Fruit fly (Drosophila melanogaster) whole organism, embryonic: ENCODE data around the gene CG31174.

ENCODE experiments used
- Aef1 ChIP-seq: fragments of 200-800 bp; sonication (Bioruptor generic); IDR thresholded peaks from 3 replicates; pipeline ENCODE4 v1.3.6; 2022; ENCODE audit warnings: missing biosample characterization, missing genetic modification characterization
- Bdp1 ChIP-seq: fragments of 200-800 bp; sonication (Bioruptor generic); optimal IDR thresholded peaks from 3 replicates; lab custom pipeline; 2016; ENCODE audit warnings: missing biosample characterization, missing genetic modification characterization
- Bteb2 ChIP-seq: fragments of 200-800 bp; sonication (Bioruptor generic); optimal IDR thresholded peaks from 2 replicates; lab custom pipeline; 2016; ENCODE audit warnings: missing biosample characterization, missing genetic modification characterization
- CG12299 ChIP-seq: fragments of 200-800 bp; sonication (Bioruptor generic); optimal IDR thresholded peaks from 2 replicates; lab custom pipeline; 2018; ENCODE audit warnings: missing biosample characterization, mild to moderate bottlenecking, missing genetic modification characterization
- CG12391 ChIP-seq: fragments of 200-800 bp; sonication (Bioruptor generic); optimal IDR thresholded peaks from 3 replicates; lab custom pipeline; 2018; ENCODE audit warnings: missing biosample characterization, mild to moderate bottlenecking, missing genetic modification characterization, moderate library complexity
- CG14860 ChIP-seq: fragments of 200-800 bp; sonication (Bioruptor generic); IDR thresholded peaks from 3 replicates; pipeline ENCODE4 v1.3.6; 2022; ENCODE audit warnings: missing biosample characterization, missing genetic modification characterization; ENCODE audit not compliant: partially characterized antibody
- CG15514 ChIP-seq: fragments of 200-800 bp; sonication (Bioruptor generic); optimal IDR thresholded peaks from 3 replicates; lab custom pipeline; 2017; ENCODE audit warnings: missing biosample characterization, missing genetic modification characterization, mild to moderate bottlenecking, moderate library complexity, missing genetic modification reagents
- CG16779 ChIP-seq: fragments of 200-800 bp; sonication (Bioruptor generic); IDR thresholded peaks from 2 replicates; pipeline ENCODE4 v1.3.6; 2022; ENCODE audit warnings: missing biosample characterization, missing genetic modification characterization
- CG17359 ChIP-seq: fragments of 200-800 bp; sonication (Bioruptor generic); optimal IDR thresholded peaks from 3 replicates; lab custom pipeline; 2018; ENCODE audit warnings: missing biosample characterization, mild to moderate bottlenecking, missing genetic modification characterization, moderate library complexity
- CG17361 ChIP-seq: fragments of 200-800 bp; sonication (Bioruptor generic); IDR thresholded peaks from 3 replicates; pipeline ENCODE4 v1.3.6; 2022; ENCODE audit warnings: missing biosample characterization, missing genetic modification characterization
- CG17829 ChIP-seq: fragments of 200-800 bp; optimal IDR thresholded peaks from 2 replicates; lab custom pipeline; 2019; ENCODE audit warnings: missing biosample characterization, mild to moderate bottlenecking, missing genetic modification characterization, moderate library complexity
- CG17912 ChIP-seq: fragments of 200-800 bp; sonication (Bioruptor generic); optimal IDR thresholded peaks from 2 replicates; lab custom pipeline; 2018; ENCODE audit warnings: missing biosample characterization, mild to moderate bottlenecking, missing genetic modification characterization
- CG2875 ChIP-seq: fragments of 200-800 bp; sonication (Bioruptor generic); optimal IDR thresholded peaks from 2 replicates; lab custom pipeline; 2017; ENCODE audit warnings: missing biosample characterization, mild to moderate bottlenecking, missing genetic modification characterization, missing genetic modification reagents
- CG31224 ChIP-seq: fragments of 200-800 bp; sonication (Bioruptor generic); IDR thresholded peaks from 2 replicates; pipeline ENCODE4 v1.3.6; 2022; ENCODE audit warnings: missing biosample characterization, missing genetic modification characterization
- CG31388 ChIP-seq: fragments of 200-800 bp; sonication (Bioruptor generic); optimal IDR thresholded peaks from 2 replicates; lab custom pipeline; 2016; ENCODE audit warnings: missing biosample characterization, missing genetic modification characterization
- CG4424 ChIP-seq: fragments of 200-800 bp; sonication (Bioruptor generic); optimal IDR thresholded peaks from 3 replicates; lab custom pipeline; 2016; ENCODE audit warnings: missing biosample characterization, missing genetic modification characterization
- CG4854 ChIP-seq: fragments of 200-800 bp; sonication (Bioruptor generic); optimal IDR thresholded peaks from 2 replicates; lab custom pipeline; 2016; ENCODE audit warnings: missing biosample characterization, missing genetic modification characterization, inconsistent platforms
- CG6765 ChIP-seq: fragments of 200-800 bp; sonication (Bioruptor generic); optimal IDR thresholded peaks from 3 replicates; lab custom pipeline; 2017; ENCODE audit warnings: missing biosample characterization, mild to moderate bottlenecking, missing genetic modification characterization
- CG7357 ChIP-seq: fragments of 200-800 bp; sonication (Bioruptor generic); IDR thresholded peaks from 3 replicates; pipeline ENCODE4 v1.3.6; 2022; ENCODE audit warnings: missing biosample characterization, missing genetic modification characterization
- CG7987 ChIP-seq: fragments of 200-800 bp; sonication (Bioruptor generic); optimal IDR thresholded peaks from 2 replicates; lab custom pipeline; 2018; ENCODE audit warnings: missing biosample characterization, mild to moderate bottlenecking, missing genetic modification characterization, moderate library complexity
- CG9817 ChIP-seq: fragments of 200-800 bp; sonication (Bioruptor generic); optimal IDR thresholded peaks from 2 replicates; lab custom pipeline; 2018; ENCODE audit warnings: missing biosample characterization, mild to moderate bottlenecking, missing genetic modification characterization, moderate library complexity
- CrebB ChIP-seq: fragments of 200-800 bp; sonication (Bioruptor generic); optimal IDR thresholded peaks from 3 replicates; lab custom pipeline; 2018; ENCODE audit warnings: missing biosample characterization, mild to moderate bottlenecking, missing genetic modification characterization
- Dbx ChIP-seq: fragments of 200-800 bp; sonication (Bioruptor generic); IDR thresholded peaks from 3 replicates; pipeline ENCODE4 v1.3.6; 2022; ENCODE audit warnings: missing biosample characterization, missing genetic modification characterization
- Dp ChIP-seq: fragments of 200-800 bp; sonication (Bioruptor generic); optimal IDR thresholded peaks from 2 replicates; lab custom pipeline; 2018; ENCODE audit warnings: missing biosample characterization, mild to moderate bottlenecking, missing genetic modification characterization, moderate library complexity
- Drgx ChIP-seq: fragments of 200-800 bp; sonication (Bioruptor generic); IDR thresholded peaks from 2 replicates; pipeline ENCODE4 v1.3.6; 2022; ENCODE audit warnings: missing biosample characterization, missing genetic modification characterization
- Ets65A ChIP-seq: fragments of 200-800 bp; sonication (Bioruptor generic); peaks from one replicate; lab custom pipeline; 2016; ENCODE audit warnings: missing biosample characterization, missing genetic modification characterization
- H2.0 ChIP-seq: fragments of 200-800 bp; sonication (Bioruptor generic); IDR thresholded peaks from 2 replicates; pipeline ENCODE4 v1.3.6; 2022; ENCODE audit warnings: missing biosample characterization, missing genetic modification characterization
- Hmx ChIP-seq: fragments of 200-800 bp; sonication (Bioruptor generic); optimal IDR thresholded peaks from 2 replicates; lab custom pipeline; 2016; ENCODE audit warnings: missing biosample characterization, missing genetic modification characterization
- Hr39 ChIP-seq: fragments of >200 bp; optimal IDR thresholded peaks from 2 replicates; lab custom pipeline; 2017
- Ptx1 ChIP-seq: fragments of 200-800 bp; sonication (Bioruptor generic); IDR thresholded peaks from 2 replicates; pipeline ENCODE4 v1.3.6; 2022; ENCODE audit warnings: missing biosample characterization, missing genetic modification characterization
- Sry-β ChIP-seq: fragments of 200-800 bp; sonication (Bioruptor generic); optimal IDR thresholded peaks from 2 replicates; lab custom pipeline; 2018; ENCODE audit warnings: missing biosample characterization, mild to moderate bottlenecking, missing genetic modification characterization, moderate library complexity
- ato ChIP-seq: fragments of 200-800 bp; sonication (Bioruptor generic); IDR thresholded peaks from 2 replicates; pipeline ENCODE4 v1.3.6; 2022; ENCODE audit warnings: missing biosample characterization, missing genetic modification characterization; ENCODE audit not compliant: partially characterized antibody
- az2 ChIP-seq: fragments of 200-800 bp; sonication (Bioruptor generic); optimal IDR thresholded peaks from 3 replicates; lab custom pipeline; 2016; ENCODE audit warnings: missing biosample characterization, missing genetic modification characterization
- cad ChIP-seq: fragments of >200 bp; optimal IDR thresholded peaks from 2 replicates; lab custom pipeline; 2017; ENCODE audit warnings: missing biosample characterization, missing genetic modification characterization
- cg ChIP-seq: fragments of 200-800 bp; sonication (Bioruptor generic); optimal IDR thresholded peaks from 3 replicates; lab custom pipeline; 2019; ENCODE audit warnings: missing biosample characterization, mild to moderate bottlenecking, missing genetic modification characterization, moderate library complexity
- corto ChIP-seq: fragments of 200-800 bp; sonication (Bioruptor generic); optimal IDR thresholded peaks from 2 replicates; lab custom pipeline; 2016; ENCODE audit warnings: missing biosample characterization, mild to moderate bottlenecking, missing genetic modification characterization, moderate library complexity
- cwo ChIP-seq: fragments of 200-800 bp; sonication (Bioruptor generic); optimal IDR thresholded peaks from 3 replicates; lab custom pipeline; 2017; ENCODE audit warnings: missing biosample characterization, missing genetic modification characterization, mild to moderate bottlenecking, moderate library complexity, missing genetic modification reagents
- dm ChIP-seq: fragments of 200-800 bp; sonication (Bioruptor generic); optimal IDR thresholded peaks from 3 replicates; lab custom pipeline; 2016; ENCODE audit warnings: missing biosample characterization, missing genetic modification characterization
- fd64A ChIP-seq: fragments of 200-800 bp; sonication (Bioruptor generic); optimal IDR thresholded peaks from 3 replicates; lab custom pipeline; 2018; ENCODE audit warnings: missing biosample characterization, mild to moderate bottlenecking, missing genetic modification characterization
- fru ChIP-seq: fragments of >200 bp; optimal IDR thresholded peaks from 2 replicates; lab custom pipeline; 2017
- luna ChIP-seq: fragments of 200-800 bp; sonication (Bioruptor generic); optimal IDR thresholded peaks from 2 replicates; lab custom pipeline; 2016; ENCODE audit warnings: missing biosample characterization, missing genetic modification characterization
- pan ChIP-seq, 4 experiments: fragments of >200 bp in 3 of 4; fragments of 200-800 bp in 1 of 4; sonication (Bioruptor generic) in 1 of 4; optimal IDR thresholded peaks in 3 of 4; IDR thresholded peaks in 1 of 4; 2 replicates each; pipeline versions ENCODE4 v1.3.6 to Lab custom; 2017 to 2022; ENCODE audit warnings: missing biosample characterization in 2 of 4, missing genetic modification characterization in 2 of 4, mixed read lengths in 1 of 4
- pho ChIP-seq: fragments of 200-800 bp; sonication (Bioruptor generic); optimal IDR thresholded peaks from 2 replicates; lab custom pipeline; 2016; ENCODE audit warnings: missing biosample characterization, missing genetic modification characterization
- phol ChIP-seq: fragments of 200-800 bp; sonication (Bioruptor generic); optimal IDR thresholded peaks from 3 replicates; lab custom pipeline; 2018; ENCODE audit warnings: missing biosample characterization, mild to moderate bottlenecking, missing genetic modification characterization, moderate library complexity
- pnt ChIP-seq: fragments of 200-800 bp; sonication (Bioruptor generic); optimal IDR thresholded peaks from 3 replicates; lab custom pipeline; 2016; ENCODE audit warnings: missing biosample characterization, missing genetic modification characterization
- schlank ChIP-seq: fragments of 200-800 bp; sonication (Bioruptor generic); optimal IDR thresholded peaks from 2 replicates; lab custom pipeline; 2018; ENCODE audit warnings: missing biosample characterization, mild to moderate bottlenecking, missing genetic modification characterization
- slbo ChIP-seq: fragments of 200-800 bp; sonication (Bioruptor generic); IDR thresholded peaks from 2 replicates; pipeline ENCODE4 v1.3.6; 2022; ENCODE audit warnings: missing biosample characterization, missing genetic modification characterization
- sqz ChIP-seq: fragments of 200-800 bp; sonication (Bioruptor generic); optimal IDR thresholded peaks from 3 replicates; lab custom pipeline; 2018; ENCODE audit warnings: missing biosample characterization, mild to moderate bottlenecking, missing genetic modification characterization
- tup ChIP-seq: fragments of 200-800 bp; sonication (Bioruptor generic); optimal IDR thresholded peaks from 2 replicates; lab custom pipeline; 2016; ENCODE audit warnings: missing biosample characterization, mild to moderate bottlenecking, missing genetic modification characterization, moderate library complexity
- vnd ChIP-seq: fragments of 200-800 bp; sonication (Bioruptor generic); IDR thresholded peaks from 3 replicates; pipeline ENCODE4 v1.3.6; 2022; ENCODE audit warnings: missing biosample characterization, missing genetic modification characterization; ENCODE audit not compliant: partially characterized antibody
- zf30C ChIP-seq: fragments of 200-800 bp; sonication (Bioruptor generic); optimal IDR thresholded peaks from 3 replicates; lab custom pipeline; 2018; ENCODE audit warnings: missing biosample characterization, mild to moderate bottlenecking, missing genetic modification characterization

Gene CG31174

dm6 chr3R:21822562-21822933 lies 46.8 kb downstream of the CG31174 start, which contains the start of gene CASK (continued):
- TF ChIP-seq ato (GFP tag; lab: Robert Waterston, UW) (no peak), schlank (tag; lab: Kevin White, UChicago) (no peak), Dbx (GFP tag; lab: Robert Waterston, UW) (no peak), CG9817 (tag; lab: Kevin White, UChicago) (no peak), CG31388 (GFP tag; lab: Kevin White, UChicago) (no peak), Drgx (GFP tag; lab: Robert Waterston, UW) (no peak), H2.0 (GFP tag; lab: Robert Waterston, UW) (no peak), az2 (GFP tag; lab: Kevin White, UChicago) (peak; percentile 11), CG16779 (GFP tag; lab: Robert Waterston, UW) (no peak), Ptx1 (no peak), slbo (GFP tag; lab: Robert Waterston, UW) (0 out of 2 replicates have a peak, but pooled peaks have one; percentile 9), pnt (GFP tag; lab: Kevin White, UChicago) (no peak), cg (GFP tag; lab: Kevin White, UChicago) (peak; percentile 67), CG12299 (no peak), CG7987 (no peak), CG12391 (tag; lab: Kevin White, UChicago) (peak; percentile 30), CG6765 (no peak), vnd (GFP tag; lab: Robert Waterston, UW) (no peak), Bteb2 (no peak), corto (no peak), CrebB (tag; lab: Kevin White, UChicago) (no peak), fd64A (GFP tag; lab: Kevin White, UChicago) (no peak), CG15514 (GFP tag; lab: Kevin White, UChicago) (peak; percentile 100), Hr39 (lab: Kevin White, UChicago) (no peak), cwo (GFP tag; lab: Kevin White, UChicago) (no peak), CG17359 (tag; lab: Kevin White, UChicago) (no peak), CG17361 (GFP tag; lab: Robert Waterston, UW) (peak; percentile 16; the same call in 1 of the 3 replicates), cad (no peak), CG17912 (GFP tag; lab: Kevin White, UChicago) (no peak), CG17829 (tag; lab: Kevin White, UChicago) (no peak), CG14860 (peak; percentile 4; the same call in 1 of the 3 replicates), Ets65A (no peak), luna (no peak), CG7357 (GFP tag; lab: Robert Waterston, UW) (no peak), CG31224 (GFP tag; lab: Robert Waterston, UW) (no peak)

dm6 chr3R:21821684-21822561 lies 47.4 kb downstream of the CG31174 start:
- TF ChIP-seq Dp (no peak), CG4854 (no peak), pho (GFP tag; lab: Kevin White, UChicago) (no peak), Hmx (GFP tag; lab: Kevin White, UChicago) (no peak), CG2875 (GFP tag; lab: Kevin White, UChicago) (no peak), fru (lab: Kevin White, UChicago) (no peak), pan (optimal IDR thresholded peaks at IDR 0.05; lab: Kevin White, UChicago) (no peak), pan (GFP tag; optimal IDR thresholded peaks at IDR 0.05 in 1 of 2, IDR thresholded peaks at IDR 0.05 in 1 of 2) (no peak), Sry-β (no peak), tup (GFP tag; lab: Kevin White, UChicago) (no peak), zf30C (no peak), CG4424 (no peak), phol (no peak), dm (GFP tag; lab: Kevin White, UChicago) (no peak), Aef1 (no peak), Bdp1 (GFP tag; lab: Kevin White, UChicago) (no peak), sqz (GFP tag; lab: Kevin White, UChicago) (no peak)
